Fruit fly (Drosophila melanogaster): Measurements from ENCODE around the gene MRG15.
A peak's percentile ranks its signal among the peaks of the same experiment; 100 is the strongest.

Gene MRG15

dm6 chr3R:15289828-15290641 lies 12.1 kb upstream of the MRG15 start:
- no peak for TF ChIP-seq noc (tag; optimal IDR thresholded peaks at IDR 0.05)

DNA sequence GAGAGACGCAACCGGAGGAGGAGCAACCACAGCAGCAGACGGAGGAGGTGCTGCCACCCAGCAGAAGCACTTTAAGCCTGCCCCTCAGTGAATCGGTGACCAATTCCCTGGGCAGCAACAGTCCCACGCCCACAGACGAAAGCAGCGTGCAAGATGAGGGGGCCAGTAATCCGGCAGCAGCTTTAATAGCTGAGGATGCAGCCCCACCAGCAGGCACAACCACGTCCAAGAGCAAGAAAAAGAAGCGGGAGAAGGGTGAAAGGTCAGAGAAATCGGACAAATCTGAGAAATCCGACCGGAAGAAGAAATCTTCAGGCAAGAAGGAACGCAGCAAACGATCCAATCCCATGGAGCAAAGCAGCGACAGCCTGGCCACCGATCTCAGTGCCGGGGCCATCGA lies 10.9 kb upstream of the MRG15 start:
- TF ChIP-seq noc (tag; optimal IDR thresholded peaks at IDR 0.05), result no peak

dm6 chr3R:15287763-15288162 lies 9.9 kb upstream of the MRG15 start:
- no peak for TF ChIP-seq noc (tag; optimal IDR thresholded peaks at IDR 0.05)

- peak; percentile 23 for TF ChIP-seq noc (tag; optimal IDR thresholded peaks at IDR 0.05)
Observed at dm6 chr3R:15286693-15287041, 8.8 kb upstream of the MRG15 start.

- TF ChIP-seq noc (tag; optimal IDR thresholded peaks at IDR 0.05), result no peak
Observed at dm6 chr3R:15286024-15286692, 8.2 kb upstream of the MRG15 start.

- no peak for TF ChIP-seq noc (tag; optimal IDR thresholded peaks at IDR 0.05)
Observed at dm6 chr3R:15282982-15283809, 5.3 kb upstream of the MRG15 start.

dm6 chr3R:15282326-15282725 lies 4.4 kb upstream of the MRG15 start:
- no peak for TF ChIP-seq noc (tag; optimal IDR thresholded peaks at IDR 0.05)

dm6 chr3R:15281335-15281963 lies 3.5 kb upstream of the MRG15 start:
- TF ChIP-seq noc (tag; optimal IDR thresholded peaks at IDR 0.05), result no peak

DNA sequence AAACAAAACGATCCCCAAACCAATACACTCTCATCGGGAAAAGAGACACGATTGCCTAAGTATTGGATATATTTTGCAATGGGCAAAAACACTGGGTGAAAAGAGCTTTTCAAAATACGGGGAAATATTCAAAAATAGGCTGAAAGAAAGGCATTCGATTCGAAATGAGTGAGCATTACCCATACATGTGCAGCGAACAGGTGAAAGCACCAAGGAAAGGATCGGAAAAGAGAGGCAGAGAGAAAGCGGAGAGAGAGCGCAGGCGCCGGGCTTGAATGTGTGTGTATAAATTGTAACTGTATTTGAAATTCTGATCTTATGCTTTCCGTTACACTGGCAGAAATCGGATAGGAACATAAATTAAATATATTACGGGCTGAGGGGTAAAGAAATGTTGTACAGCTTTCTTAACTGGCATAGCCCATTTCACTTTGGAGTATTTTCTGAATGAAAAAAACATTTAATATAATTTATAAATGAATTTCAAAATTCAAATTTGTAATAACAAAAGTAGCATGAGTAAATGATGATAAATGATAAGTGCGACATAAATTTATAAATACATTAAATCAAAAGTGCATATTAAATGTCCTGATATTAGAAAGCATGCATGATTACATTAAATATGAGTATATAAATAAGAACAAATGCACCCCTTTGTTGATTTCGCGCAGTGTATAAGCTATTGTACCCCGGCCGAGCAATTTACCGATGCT lies 2.9 kb upstream of the MRG15 start:
- TF ChIP-seq noc (tag; optimal IDR thresholded peaks at IDR 0.05), result peak; percentile 48

dm6 chr3R:15275158-15275623 lies 2.7 kb downstream of the MRG15 start, which contains the start of the genes Cp190 and CG4338:
Gene Cp190, minus strand, starts transcription at chr3R:15275241.
Gene CG4338, plus strand, starts transcription at chr3R:15275522.
- peak; percentile 98 for TF ChIP-seq noc (tag; optimal IDR thresholded peaks at IDR 0.05)

dm6 chr3R:15268856-15269255 lies 9.1 kb downstream of the MRG15 start:
- TF ChIP-seq noc (tag; optimal IDR thresholded peaks at IDR 0.05), result no peak

dm6 chr3R:15268426-15268825 lies 9.5 kb downstream of the MRG15 start, which contains the start of the genes CG14864 and Zip88E:
Gene CG14864, minus strand, starts transcription at chr3R:15268538.
Gene Zip88E, plus strand, starts transcription at chr3R:15268662.
- TF ChIP-seq noc (tag; optimal IDR thresholded peaks at IDR 0.05), result no peak

- TF ChIP-seq noc (tag; optimal IDR thresholded peaks at IDR 0.05), result peak; percentile 14
Observed at dm6 chr3R:15265406-15266040, 12.4 kb downstream of the MRG15 start, which contains the start of gene ATPsynO. Gene ATPsynO, plus strand, starts transcription at chr3R:15265591.

- no peak for TF ChIP-seq noc (tag; optimal IDR thresholded peaks at IDR 0.05)
Observed at dm6 chr3R:15263946-15264345, 14.0 kb downstream of the MRG15 start.
